Worm (Caenorhabditis elegans) whole organism, young adult: Measurements from ENCODE around the gene F16F9.4.

Experiments used
- B0261.1 ChIP-seq: sonication (generic microtip); optimal IDR thresholded peaks from 2 replicates; lab custom pipeline; 2016; ENCODE audit warnings: mild to moderate bottlenecking, missing genetic modification characterization, moderate library complexity, missing compliant biosample characterization
- B0336.3 ChIP-seq: fragments of 200-800 bp; sonication (Bioruptor generic); IDR thresholded peaks from 2 replicates; pipeline ENCODE4 v1.3.6; 2022; ENCODE audit warnings: missing genetic modification characterization, missing compliant biosample characterization
- C17E4.6 ChIP-seq: fragments of 200-800 bp; sonication (Bioruptor generic); IDR thresholded peaks from 2 replicates; pipeline ENCODE4 v1.3.6; 2022; ENCODE audit warnings: missing genetic modification reagents, missing genetic modification characterization, missing compliant biosample characterization
- F37B4.10 ChIP-seq: fragments of 200-800 bp; sonication (Bioruptor generic); IDR thresholded peaks from 2 replicates; pipeline ENCODE4 v1.3.6; 2022; ENCODE audit warnings: missing genetic modification characterization, missing compliant biosample characterization
- F49E8.2 ChIP-seq: sonication (generic microtip); optimal IDR thresholded peaks from 3 replicates; lab custom pipeline; 2017; ENCODE audit warnings: missing genetic modification characterization, mild to moderate bottlenecking, missing compliant biosample characterization, antibody characterized with exemption, moderate library complexity; ENCODE audit not compliant: insufficient read depth
- F57A8.1 ChIP-seq: fragments of 200-800 bp; sonication (Bioruptor generic); optimal IDR thresholded peaks from 2 replicates; lab custom pipeline; 2018; ENCODE audit warnings: mild to moderate bottlenecking, missing genetic modification characterization, moderate library complexity, missing compliant biosample characterization
- T07F8.4 ChIP-seq: sonication (generic microtip); optimal IDR thresholded peaks from 2 replicates; lab custom pipeline; 2016; ENCODE audit warnings: mild to moderate bottlenecking, missing genetic modification characterization, moderate library complexity, missing compliant biosample characterization
- Y53G8AR.9 ChIP-seq: fragments of 200-800 bp; sonication (Bioruptor generic); conservative IDR thresholded peaks from 2 replicates; pipeline ENCODE4 v1.3.6; 2022; ENCODE audit warnings: missing genetic modification reagents, missing genetic modification characterization, missing compliant biosample characterization
- aptf-3 ChIP-seq: fragments of 200-800 bp; sonication (Bioruptor generic); IDR thresholded peaks from 2 replicates; pipeline ENCODE4 v1.3.6; 2022; ENCODE audit warnings: missing genetic modification characterization, missing compliant biosample characterization
- atf-7 ChIP-seq: sonication (generic microtip); optimal IDR thresholded peaks from 2 replicates; lab custom pipeline; 2017; ENCODE audit warnings: mild to moderate bottlenecking, missing genetic modification characterization, missing compliant biosample characterization
- bed-1 ChIP-seq: fragments of 200-800 bp; sonication (Bioruptor generic); IDR thresholded peaks from 2 replicates; pipeline ENCODE4 v1.3.6; 2022; ENCODE audit warnings: missing genetic modification reagents, missing genetic modification characterization, missing compliant biosample characterization
- cebp-1 ChIP-seq, 2 experiments: fragments of 200-800 bp in 1 of 2; sonication (Bioruptor generic) in 1 of 2; sonication (generic microtip) in 1 of 2; IDR thresholded peaks in 1 of 2; optimal IDR thresholded peaks in 1 of 2; 2 replicates each; pipeline versions ENCODE4 v1.3.6 to Lab custom; 2017 to 2022; ENCODE audit warnings: missing compliant biosample characterization in 2 of 2, missing genetic modification characterization in 2 of 2, mild to moderate bottlenecking in 1 of 2, missing genetic modification reagents in 1 of 2, moderate library complexity in 1 of 2
- ceh-27 ChIP-seq: fragments of 200-800 bp; sonication (Bioruptor generic); optimal IDR thresholded peaks from 2 replicates; lab custom pipeline; 2018; ENCODE audit warnings: mild to moderate bottlenecking, missing genetic modification characterization, moderate library complexity, missing compliant biosample characterization
- ceh-91 ChIP-seq: fragments of 200-800 bp; sonication (Bioruptor generic); IDR thresholded peaks from 2 replicates; pipeline ENCODE4 v1.3.6; 2022; ENCODE audit warnings: missing genetic modification reagents, missing genetic modification characterization, missing compliant biosample characterization
- dox-1 ChIP-seq: fragments of 200-800 bp; sonication (Bioruptor generic); IDR thresholded peaks from 2 replicates; pipeline ENCODE4 v1.3.6; 2022; ENCODE audit warnings: missing genetic modification reagents, missing genetic modification characterization, missing compliant biosample characterization
- egl-44 ChIP-seq: fragments of 200-800 bp; sonication (Bioruptor generic); IDR thresholded peaks from 2 replicates; pipeline ENCODE4 v1.3.6; 2022; ENCODE audit warnings: missing genetic modification reagents, missing genetic modification characterization, missing compliant biosample characterization
- ets-4 ChIP-seq: fragments of 200-800 bp; sonication (Bioruptor generic); optimal IDR thresholded peaks from 2 replicates; lab custom pipeline; 2018; ENCODE audit warnings: mild to moderate bottlenecking, missing genetic modification characterization, missing compliant biosample characterization
- gei-17 ChIP-seq: fragments of 200-800 bp; sonication (Bioruptor generic); optimal IDR thresholded peaks from 2 replicates; lab custom pipeline; 2018; ENCODE audit warnings: mild to moderate bottlenecking, missing genetic modification characterization, missing compliant biosample characterization
- him-1 ChIP-seq: sonication (generic microtip); optimal IDR thresholded peaks from 2 replicates; lab custom pipeline; 2016; ENCODE audit warnings: missing genotype, missing genetic modification reagents, missing genetic modification characterization, missing compliant biosample characterization
- hmg-20 ChIP-seq: fragments of 200-800 bp; sonication (Bioruptor generic); IDR thresholded peaks from 2 replicates; pipeline ENCODE4 v1.3.6; 2022; ENCODE audit warnings: missing genetic modification reagents, missing genetic modification characterization, missing compliant biosample characterization
- let-607 ChIP-seq, 2 experiments: fragments of 200-800 bp in 1 of 2; sonication (Bioruptor generic) in 1 of 2; sonication (generic microtip) in 1 of 2; optimal IDR thresholded peaks; 2 replicates each; lab custom pipeline; 2016 to 2018; ENCODE audit warnings: mild to moderate bottlenecking in 2 of 2, missing compliant biosample characterization in 2 of 2, missing genetic modification characterization in 2 of 2, moderate library complexity in 2 of 2, missing genotype in 1 of 2
- lin-26 ChIP-seq: fragments of 200-800 bp; sonication (Bioruptor generic); IDR thresholded peaks from 2 replicates; pipeline ENCODE4 v1.3.6; 2022; ENCODE audit warnings: missing genetic modification reagents, missing genetic modification characterization, missing compliant biosample characterization
- lin-40 ChIP-seq: sonication (generic microtip); optimal IDR thresholded peaks from 2 replicates; lab custom pipeline; 2016; ENCODE audit warnings: missing genetic modification characterization, mild to moderate bottlenecking, missing compliant biosample characterization, missing genotype, missing genetic modification reagents
- lir-1 ChIP-seq: fragments of 200-800 bp; sonication (Bioruptor generic); conservative IDR thresholded peaks from 2 replicates; pipeline ENCODE4 v1.3.6; 2022; ENCODE audit warnings: missing genetic modification reagents, missing genetic modification characterization, missing compliant biosample characterization
- nfya-1 ChIP-seq: sonication (generic microtip); optimal IDR thresholded peaks from 2 replicates; lab custom pipeline; 2017; ENCODE audit warnings: antibody characterized with exemption, missing compliant biosample characterization, missing genetic modification characterization, borderline replicate concordance; ENCODE audit not compliant: insufficient read depth
- nhr-80 ChIP-seq: sonication (generic microtip); optimal IDR thresholded peaks from 2 replicates; lab custom pipeline; 2016; ENCODE audit warnings: missing genetic modification characterization, missing compliant biosample characterization
- nhr-90 ChIP-seq: sonication (generic microtip); optimal IDR thresholded peaks from 2 replicates; lab custom pipeline; 2016; ENCODE audit warnings: missing genotype, mild to moderate bottlenecking, missing genetic modification characterization, missing compliant biosample characterization
- rcor-1 ChIP-seq: fragments of 200-800 bp; sonication (Bioruptor generic); IDR thresholded peaks from 2 replicates; pipeline ENCODE4 v1.3.6; 2022; ENCODE audit warnings: missing genetic modification reagents, missing genetic modification characterization, missing compliant biosample characterization
- unc-130 ChIP-seq: sonication (generic microtip); optimal IDR thresholded peaks from 2 replicates; lab custom pipeline; 2016; ENCODE audit warnings: missing genetic modification reagents, missing genetic modification characterization, missing compliant biosample characterization
- unc-62 ChIP-seq: fragments of 150-350 bp; optimal IDR thresholded peaks from 2 replicates; lab custom pipeline; 2014; ENCODE audit warnings: missing biosample characterization, missing genetic modification reagents, missing genetic modification characterization
- zfh-2 ChIP-seq: fragments of 200-800 bp; sonication (Bioruptor generic); conservative IDR thresholded peaks from 2 replicates; pipeline ENCODE4 v1.3.6; 2022; ENCODE audit warnings: missing genetic modification reagents, missing genetic modification characterization, missing compliant biosample characterization
- ztf-26 ChIP-seq: sonication (generic microtip); optimal IDR thresholded peaks from 2 replicates; lab custom pipeline; 2017; ENCODE audit warnings: missing genetic modification characterization, missing compliant biosample characterization

F16F9.4 gene

DNA sequence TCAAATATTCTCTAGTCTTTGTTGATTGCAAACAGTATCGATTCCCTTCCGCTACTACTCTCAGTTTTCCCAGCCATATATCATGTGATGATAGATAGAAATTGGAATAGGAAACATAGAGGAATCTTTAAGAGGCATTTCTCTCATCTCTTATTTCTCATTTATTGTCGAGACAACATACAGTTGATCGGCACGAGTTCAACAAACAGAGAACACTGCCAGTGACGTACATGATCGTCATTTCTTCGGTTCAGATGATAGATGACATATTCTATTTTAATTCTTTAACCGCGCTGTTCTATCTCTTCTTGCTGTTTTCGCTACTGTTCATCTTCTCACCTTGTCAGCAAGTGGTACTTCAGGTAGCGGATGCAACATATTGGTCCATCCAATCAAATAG, 12.0 kb upstream of the F16F9.4 start (continued):
- TF ChIP-seq F57A8.1 (GFP tag; lab: Kevin White, UChicago) (no peak), C17E4.6 (GFP tag; lab: Robert Waterston, UW) (no peak), rcor-1 (GFP tag; lab: Robert Waterston, UW) (no peak), ztf-26 (tag; lab: Kevin White, UChicago) (peak; percentile 81), zfh-2 (no peak)

- TF ChIP-seq ets-4 (GFP tag; lab: Kevin White, UChicago) (peak; percentile 36), lir-1 (GFP tag; lab: Robert Waterston, UW) (no peak), atf-7 (tag; lab: Kevin White, UChicago) (peak; percentile 51), B0336.3 (GFP tag; lab: Robert Waterston, UW) (0 out of 2 replicates have a peak, but pooled peaks have one; percentile 37), bed-1 (GFP tag; lab: Robert Waterston, UW) (no peak), C17E4.6 (GFP tag; lab: Robert Waterston, UW) (no peak), nhr-90 (peak; percentile 3), nhr-80 (peak; percentile 89), him-1 (tag; lab: Kevin White, UChicago) (no peak), let-607 (tag; optimal IDR thresholded peaks at IDR 0.05; lab: Kevin White, UChicago) (peak in 1 of 2 experiments; percentile 71), lin-40 (tag; lab: Kevin White, UChicago) (peak; percentile 5), unc-62 (GFP tag; lab: Kevin White, UChicago) (peak; percentile 20), B0261.1 (tag; lab: Kevin White, UChicago) (no peak), cebp-1 (GFP tag; IDR thresholded peaks at IDR 0.05; lab: Robert Waterston, UW) (peak; percentile 87), cebp-1 (tag; optimal IDR thresholded peaks at IDR 0.05; lab: Kevin White, UChicago) (peak; percentile 87), unc-130 (GFP tag; lab: Kevin White, UChicago) (no peak), lin-26 (GFP tag; lab: Robert Waterston, UW) (no peak), Y53G8AR.9 (GFP tag; lab: Robert Waterston, UW) (0 out of 2 replicates have a peak, but pooled peaks have one; percentile 48), egl-44 (GFP tag; lab: Robert Waterston, UW) (peak; percentile 55; the same call in 1 of the 2 replicates), ceh-27 (GFP tag; lab: Kevin White, UChicago) (no peak), ceh-91 (no peak), rcor-1 (GFP tag; lab: Robert Waterston, UW) (no peak)
Observed at ce11 chrX:8473468-8473867, 10.3 kb upstream of the F16F9.4 start.

ce11 chrX:8470126-8470772, 7.1 kb upstream of the F16F9.4 start, which contains the start of gene mec-10:
TSS of gene mec-10 (minus strand) at chrX:8470314.
- no peak for TF ChIP-seq F37B4.10 (GFP tag; lab: Robert Waterston, UW)
- no peak for TF ChIP-seq hmg-20 (GFP tag; lab: Robert Waterston, UW)
- TF ChIP-seq cebp-1 (GFP tag; IDR thresholded peaks at IDR 0.05; lab: Robert Waterston, UW), result peak; percentile 61; the same call in 1 of the 2 replicates
- no peak for TF ChIP-seq cebp-1 (tag; optimal IDR thresholded peaks at IDR 0.05; lab: Kevin White, UChicago)
- TF ChIP-seq F49E8.2 (tag; lab: Kevin White, UChicago), result no peak
- no peak for TF ChIP-seq gei-17 (GFP tag; lab: Kevin White, UChicago)
- TF ChIP-seq dox-1 (GFP tag; lab: Robert Waterston, UW), result 0 out of 2 replicates have a peak, but pooled peaks have one; percentile 16
- no peak for TF ChIP-seq F57A8.1 (GFP tag; lab: Kevin White, UChicago)
- TF ChIP-seq T07F8.4 (tag; lab: Kevin White, UChicago), result no peak
- TF ChIP-seq him-1 (tag; lab: Kevin White, UChicago), result no peak
- TF ChIP-seq aptf-3 (GFP tag; lab: Robert Waterston, UW), result no peak
- TF ChIP-seq nhr-80, result peak; percentile 83
- TF ChIP-seq nfya-1 (tag; lab: Kevin White, UChicago), result no peak
